Fruit fly (Drosophila melanogaster) S2 (cell line): Measurements from ENCODE around the gene CG14043.

Experiments used
- CG8478 ChIP-seq: fragments of >200 bp; optimal IDR thresholded peaks from 2 replicates; lab custom pipeline; 2018
- CTCF ChIP-seq, 2 experiments: fragments of >200 bp; optimal IDR thresholded peaks; 2 replicates each; lab custom pipeline; 2018

DNA sequence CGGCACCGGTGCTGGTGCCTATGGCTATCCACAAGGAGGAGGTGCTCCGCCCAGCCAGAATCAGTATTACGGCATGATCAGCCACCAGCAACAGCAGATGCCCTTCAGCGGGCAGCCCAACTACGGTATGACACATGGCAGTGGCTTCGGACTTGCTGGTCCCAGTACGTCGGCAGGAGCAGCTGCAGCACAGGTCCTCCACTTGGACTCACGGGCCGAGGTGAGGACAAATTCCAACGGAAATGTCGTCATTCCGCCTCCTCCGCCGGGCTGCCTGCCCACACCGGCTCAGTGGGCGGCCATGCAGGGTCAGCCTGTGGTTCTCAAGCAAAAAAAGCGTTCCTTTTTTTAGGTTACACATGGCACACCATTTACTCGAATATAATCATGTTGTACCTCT is 5.6 kb upstream of the CG14043 start:
- TF ChIP-seq CTCF (optimal IDR thresholded peaks at IDR 0.05; lab: Kevin White, UChicago) (no peak), CG8478 (lab: Kevin White, UChicago) (no peak)
